Worm (Caenorhabditis elegans): ENCODE data around the gene aak-1.

Gene aak-1

DNA sequence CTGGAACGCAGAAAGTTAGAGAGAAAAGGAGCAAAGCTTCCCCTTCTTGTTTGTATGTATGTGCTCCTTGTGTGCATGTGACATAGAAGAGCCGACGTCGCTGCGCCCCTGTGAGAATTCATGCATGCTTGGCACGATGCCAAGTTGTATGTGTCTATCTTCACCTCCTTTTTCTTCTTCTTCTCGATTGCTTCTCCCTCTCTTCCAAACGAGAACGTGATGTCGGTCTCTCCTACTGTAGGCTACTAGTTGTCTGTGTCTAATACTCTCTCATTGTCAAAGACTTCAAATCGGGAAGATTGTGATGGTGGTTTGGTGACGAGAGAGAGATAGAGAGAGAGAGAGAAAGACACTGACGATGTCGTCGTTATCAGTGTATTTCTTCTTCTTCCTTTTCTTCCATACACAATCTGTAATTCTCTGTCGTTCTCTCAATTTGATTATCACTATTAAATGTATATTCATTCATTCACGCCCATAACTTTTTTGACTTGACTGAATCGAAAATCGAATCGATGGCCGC lies 36.4 kb upstream of the aak-1 start:
- peak; percentile 90 for TF ChIP-seq Y55F3AM.14 (GFP tag; optimal IDR thresholded peaks at IDR 0.05)
- TF ChIP-seq nhr-10 (tag; optimal IDR thresholded peaks at IDR 0.05) = no peak
- peak; percentile 1 for TF ChIP-seq ZK546.5 (tag; optimal IDR thresholded peaks at IDR 0.05)
- peak; percentile 84 for TF ChIP-seq sem-4 (tag; optimal IDR thresholded peaks at IDR 0.05)
- TF ChIP-seq ztf-11 (tag; optimal IDR thresholded peaks at IDR 0.05) = no peak
- no peak for TF ChIP-seq nhr-23 (tag; optimal IDR thresholded peaks at IDR 0.05)
- TF ChIP-seq aly-2 (tag; optimal IDR thresholded peaks at IDR 0.05) = no peak
- peak; percentile 95 for TF ChIP-seq C34F6.9 (tag; optimal IDR thresholded peaks at IDR 0.05)
- peak; percentile 83 for TF ChIP-seq ztf-4 (tag; optimal IDR thresholded peaks at IDR 0.05)
- peak; percentile 92 for TF ChIP-seq nhr-6 (tag; optimal IDR thresholded peaks at IDR 0.05)
- TF ChIP-seq lin-13 (GFP tag; optimal IDR thresholded peaks at IDR 0.05) = peak; percentile 78
- peak; percentile 93 for TF ChIP-seq nhr-21 (tag; optimal IDR thresholded peaks at IDR 0.05)
- TF ChIP-seq sma-9 (GFP tag; optimal IDR thresholded peaks at IDR 0.05) = peak; percentile 96
- no peak for TF ChIP-seq sma-9 (tag; optimal IDR thresholded peaks at IDR 0.05)
- TF ChIP-seq nhr-11 (tag; optimal IDR thresholded peaks at IDR 0.05) = no peak
- TF ChIP-seq blmp-1 (tag; optimal IDR thresholded peaks at IDR 0.05; ENCODE audit: insufficient read depth) = peak; percentile 83
- TF ChIP-seq fos-1 (tag; optimal IDR thresholded peaks at IDR 0.05) = peak; percentile 98
- peak; percentile 42 for TF ChIP-seq ceh-82 (tag; optimal IDR thresholded peaks at IDR 0.05)
- no peak for TF ChIP-seq ama-1 (optimal IDR thresholded peaks at IDR 0.05)
- no peak for TF ChIP-seq lin-39 (tag; optimal IDR thresholded peaks at IDR 0.05)
- peak; percentile 81 to 93 for TF ChIP-seq mdl-1 (tag; optimal IDR thresholded peaks at IDR 0.05)
- TF ChIP-seq mab-5 (tag; optimal IDR thresholded peaks at IDR 0.05) = peak; percentile 81
- peak; percentile 97 for TF ChIP-seq nhr-129 (tag; optimal IDR thresholded peaks at IDR 0.05)
- peak; percentile 95 for TF ChIP-seq egl-27 (tag; optimal IDR thresholded peaks at IDR 0.05)
- TF ChIP-seq skn-1 (tag; optimal IDR thresholded peaks at IDR 0.05) = peak; percentile 49
- peak; percentile 90 for TF ChIP-seq nhr-25 (tag; optimal IDR thresholded peaks at IDR 0.05)
- no peak for TF ChIP-seq unc-39 (tag; optimal IDR thresholded peaks at IDR 0.05)
- no peak for TF ChIP-seq dmd-4 (tag; optimal IDR thresholded peaks at IDR 0.05)
- peak; percentile 97 for TF ChIP-seq crh-2 (tag; optimal IDR thresholded peaks at IDR 0.05)
- TF ChIP-seq sma-3 (GFP tag; optimal IDR thresholded peaks at IDR 0.05) = peak; percentile 91
- TF ChIP-seq ceh-16 (tag; optimal IDR thresholded peaks at IDR 0.05) = peak; percentile 6
- peak; percentile 79 for TF ChIP-seq lin-11 (tag; optimal IDR thresholded peaks at IDR 0.05)
- TF ChIP-seq peb-1 (tag; optimal IDR thresholded peaks at IDR 0.05) = no peak
- peak; percentile 60 for TF ChIP-seq alr-1 (tag; optimal IDR thresholded peaks at IDR 0.05)
- TF ChIP-seq elt-1 (tag; optimal IDR thresholded peaks at IDR 0.05) = no peak
- no peak for TF ChIP-seq nhr-237 (tag; optimal IDR thresholded peaks at IDR 0.05)
- TF ChIP-seq ztf-1 (GFP tag; conservative IDR thresholded peaks at IDR 0.05) = no peak
- TF ChIP-seq mbf-1 (tag; optimal IDR thresholded peaks at IDR 0.05) = no peak
- TF ChIP-seq zag-1 (tag; optimal IDR thresholded peaks at IDR 0.05) = peak; percentile 80
- TF ChIP-seq unc-62 (GFP tag; optimal IDR thresholded peaks at IDR 0.05) = peak; percentile 59
- peak; percentile 13 for TF ChIP-seq snpc-4 (tag; optimal IDR thresholded peaks at IDR 0.05)
- TF ChIP-seq F13H6.1 (tag; optimal IDR thresholded peaks at IDR 0.05) = peak; percentile 91
- no peak for TF ChIP-seq nhr-77 (tag; optimal IDR thresholded peaks at IDR 0.05)
- TF ChIP-seq elt-3 (tag; optimal IDR thresholded peaks at IDR 0.05) = no peak
- TF ChIP-seq gmeb-1 (tag; optimal IDR thresholded peaks at IDR 0.05) = peak; percentile 69
- TF ChIP-seq nhr-12 (tag; optimal IDR thresholded peaks at IDR 0.05) = no peak
- TF ChIP-seq R02D3.7 (tag; optimal IDR thresholded peaks at IDR 0.05) = no peak
- TF ChIP-seq unc-55 (GFP tag; optimal IDR thresholded peaks at IDR 0.05) = peak; percentile 81
- peak; percentile 69 to 95 for TF ChIP-seq lsy-2 (tag; optimal IDR thresholded peaks at IDR 0.05)

All from whole organism, L2 larva.